In the genomic region with DNA sequence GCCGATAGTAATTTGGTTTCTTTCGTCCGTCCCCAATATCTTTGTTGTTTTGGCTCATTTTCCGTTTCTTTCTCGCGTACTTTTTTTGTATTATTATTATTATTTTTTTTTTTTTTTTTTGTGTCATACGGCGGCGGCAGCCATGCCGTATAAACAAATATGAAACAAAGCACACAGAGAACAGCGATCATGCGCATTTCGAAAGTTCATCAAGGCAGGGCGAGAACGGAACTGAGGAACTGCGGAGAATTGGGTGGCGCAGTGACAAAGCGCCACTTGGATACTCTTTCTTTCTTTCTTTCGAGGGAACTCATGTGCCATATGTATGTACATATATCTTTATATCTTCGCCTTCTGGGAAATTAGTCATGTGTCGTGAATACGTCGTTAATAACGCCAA, we compare ENCODE assay signal across 5 fruit fly cellular contexts.
TF ChIP-seq lines count a peak whose summit lies in the region.

No protein-coding gene starts in this region.

- no peak for TF ChIP-seq CTCF in whole organism, embryonic (GFP tag; optimal IDR thresholded peaks at IDR 0.05; lab: Kevin White, UChicago)

TF ChIP-seq in whole organism, adult, 20 proteins besides CTCF, POLR2A, EP300 and RAD21:
- peak; percentile 43 for TF ChIP-seq Mnt (GFP tag; optimal IDR thresholded peaks at IDR 0.05; lab: Kevin White, UChicago)
- TF ChIP-seq Crg-1 (GFP tag; optimal IDR thresholded peaks at IDR 0.05; lab: Kevin White, UChicago): peak; percentile 23
- TF ChIP-seq ovo (GFP tag; optimal IDR thresholded peaks at IDR 0.05; lab: Kevin White, UChicago): peak; percentile 50
- peak; percentile 47 for TF ChIP-seq tj (GFP tag; optimal IDR thresholded peaks at IDR 0.05; lab: Kevin White, UChicago)
- peak; percentile 55 for TF ChIP-seq kay (GFP tag; lab: Kevin White, UChicago; ENCODE audit: borderline replicate concordance)
- TF ChIP-seq cnc (optimal IDR thresholded peaks at IDR 0.05; lab: Kevin White, UChicago): no peak
- TF ChIP-seq CG11617 (GFP tag; optimal IDR thresholded peaks at IDR 0.05; lab: Kevin White, UChicago): peak; percentile 19
- TF ChIP-seq bab1 (GFP tag; optimal IDR thresholded peaks at IDR 0.05; lab: Kevin White, UChicago): peak; percentile 44
- TF ChIP-seq CG7101 (tag; optimal IDR thresholded peaks at IDR 0.05; lab: Kevin White, UChicago): no peak

TF ChIP-seq in whole organism, embryonic, 481 proteins besides CTCF, POLR2A, EP300 and RAD21 (continues in another document):
- peak; percentile 69 for TF ChIP-seq Med (GFP tag; lab: Kevin White, UChicago)
- TF ChIP-seq chm (GFP tag; IDR thresholded peaks at IDR 0.05; lab: Robert Waterston, UW): no peak
- no peak for TF ChIP-seq CG7786 (GFP tag; optimal IDR thresholded peaks at IDR 0.05; lab: Kevin White, UChicago)
- 0 out of 2 replicates have a peak, but pooled peaks have one; percentile 28 for TF ChIP-seq CG9932 (GFP tag; IDR thresholded peaks at IDR 0.05; lab: Robert Waterston, UW)
- TF ChIP-seq Sin3A (optimal IDR thresholded peaks at IDR 0.05; lab: Kevin White, UChicago): no peak
- TF ChIP-seq chinmo (GFP tag; IDR thresholded peaks at IDR 0.05; lab: Robert Waterston, UW; ENCODE audit: partially characterized antibody): 0 out of 4 replicates have a peak, but pooled peaks have one; percentile 9
- TF ChIP-seq sob (GFP tag; IDR thresholded peaks at IDR 0.05; lab: Robert Waterston, UW): 0 out of 2 replicates have a peak, but pooled peaks have one; percentile 13
- TF ChIP-seq ATbp (GFP tag; optimal IDR thresholded peaks at IDR 0.05; lab: Kevin White, UChicago): peak; percentile 15
- no peak for TF ChIP-seq Awh (GFP tag; IDR thresholded peaks at IDR 0.05; lab: Robert Waterston, UW)
- TF ChIP-seq prd (optimal IDR thresholded peaks at IDR 0.05; lab: Kevin White, UChicago): no peak
- TF ChIP-seq prd (GFP tag; IDR thresholded peaks at IDR 0.05; lab: Robert Waterston, UW): 0 out of 3 replicates have a peak, but pooled peaks have one; percentile 7
- TF ChIP-seq CG1602 (GFP tag; optimal IDR thresholded peaks at IDR 0.05; lab: Kevin White, UChicago): no peak
- no peak for TF ChIP-seq CG9215 (GFP tag; IDR thresholded peaks at IDR 0.05; lab: Robert Waterston, UW)
- TF ChIP-seq gem (tag; optimal IDR thresholded peaks at IDR 0.05; lab: Kevin White, UChicago): peak; percentile 10
- peak; percentile 22 for TF ChIP-seq CG1603 (tag; optimal IDR thresholded peaks at IDR 0.05; lab: Kevin White, UChicago)
- no peak for TF ChIP-seq Scr (GFP tag; IDR thresholded peaks at IDR 0.05; lab: Robert Waterston, UW; ENCODE audit: partially characterized antibody)
- TF ChIP-seq aop (GFP tag; IDR thresholded peaks at IDR 0.05; lab: Robert Waterston, UW): 0 out of 2 replicates have a peak, but pooled peaks have one; percentile 42
- TF ChIP-seq ci (GFP tag; IDR thresholded peaks at IDR 0.05; lab: Robert Waterston, UW): 0 out of 3 replicates have a peak, but pooled peaks have one; percentile 23

TF ChIP-seq in whole organism, prepupa, 60 proteins besides CTCF, POLR2A, EP300 and RAD21 (continues in another document):
- TF ChIP-seq Gug (GFP tag; IDR thresholded peaks at IDR 0.05; lab: Robert Waterston, UW): no peak
- peak; percentile 31 for TF ChIP-seq acj6 (GFP tag; optimal IDR thresholded peaks at IDR 0.05; lab: Kevin White, UChicago)
- no peak for TF ChIP-seq fd85E (GFP tag; optimal IDR thresholded peaks at IDR 0.05; lab: Kevin White, UChicago)
- peak; percentile 12 for TF ChIP-seq fd59A (GFP tag; optimal IDR thresholded peaks at IDR 0.05; lab: Kevin White, UChicago)
- peak; percentile 40 for TF ChIP-seq CG10669 (GFP tag; optimal IDR thresholded peaks at IDR 0.05; lab: Kevin White, UChicago)
- peak; percentile 30 for TF ChIP-seq net (GFP tag; optimal IDR thresholded peaks at IDR 0.05; lab: Kevin White, UChicago)
- peak; percentile 19 for TF ChIP-seq CG6792 (GFP tag; optimal IDR thresholded peaks at IDR 0.05; lab: Kevin White, UChicago)
- TF ChIP-seq CG4318 (GFP tag; optimal IDR thresholded peaks at IDR 0.05; lab: Kevin White, UChicago): no peak
- TF ChIP-seq Ets96B (tag; optimal IDR thresholded peaks at IDR 0.05; lab: Kevin White, UChicago): peak; percentile 31
- peak; percentile 39 for TF ChIP-seq CG6808 (GFP tag; optimal IDR thresholded peaks at IDR 0.05; lab: Kevin White, UChicago)
- peak; percentile 60 for TF ChIP-seq vri (GFP tag; optimal IDR thresholded peaks at IDR 0.05; lab: Kevin White, UChicago)
- TF ChIP-seq pdm3 (GFP tag; optimal IDR thresholded peaks at IDR 0.05; lab: Kevin White, UChicago): peak; percentile 28
- peak; percentile 22 for TF ChIP-seq OdsH (GFP tag; optimal IDR thresholded peaks at IDR 0.05; lab: Kevin White, UChicago)
- TF ChIP-seq fkh (GFP tag; optimal IDR thresholded peaks at IDR 0.05; lab: Kevin White, UChicago): peak; percentile 53
- peak; percentile 21 to 62 for TF ChIP-seq ss (GFP tag; optimal IDR thresholded peaks at IDR 0.05; lab: Kevin White, UChicago)
- TF ChIP-seq spab (GFP tag; optimal IDR thresholded peaks at IDR 0.05; lab: Kevin White, UChicago): no peak
- no peak for TF ChIP-seq CG8319 (GFP tag; optimal IDR thresholded peaks at IDR 0.05; lab: Kevin White, UChicago)
- TF ChIP-seq lz (GFP tag; optimal IDR thresholded peaks at IDR 0.05; lab: Kevin White, UChicago): no peak
- TF ChIP-seq CG1621 (tag; optimal IDR thresholded peaks at IDR 0.05; lab: Kevin White, UChicago): peak; percentile 34
- TF ChIP-seq Sox14 (GFP tag; optimal IDR thresholded peaks at IDR 0.05; lab: Kevin White, UChicago): peak; percentile 69

TF ChIP-seq in whole organism, pupa, 21 proteins besides CTCF, POLR2A, EP300 and RAD21:
- TF ChIP-seq D1 (tag; optimal IDR thresholded peaks at IDR 0.05; lab: Kevin White, UChicago): no peak
- no peak for TF ChIP-seq CG10348 (GFP tag; IDR thresholded peaks at IDR 0.05; lab: Robert Waterston, UW)
- peak; percentile 36; the same call in 1 of the 2 replicates for TF ChIP-seq CG12605 (GFP tag; IDR thresholded peaks at IDR 0.05; lab: Robert Waterston, UW)
- TF ChIP-seq CG13204 (GFP tag; optimal IDR thresholded peaks at IDR 0.05; lab: Kevin White, UChicago): peak; percentile 60
- no peak for TF ChIP-seq rn (GFP tag; IDR thresholded peaks at IDR 0.05; lab: Robert Waterston, UW)
- TF ChIP-seq CG32121 (GFP tag; IDR thresholded peaks at IDR 0.05; lab: Robert Waterston, UW): peak; percentile 43; the same call in 1 of the 2 replicates
- peak; percentile 13 for TF ChIP-seq CG9948 (tag; optimal IDR thresholded peaks at IDR 0.05; lab: Kevin White, UChicago)
- no peak for TF ChIP-seq Pif1B (GFP tag; optimal IDR thresholded peaks at IDR 0.05; lab: Kevin White, UChicago)
- no peak for TF ChIP-seq CG17806 (tag; optimal IDR thresholded peaks at IDR 0.05; lab: Kevin White, UChicago)
- peak; percentile 26 for TF ChIP-seq CG34367 (tag; optimal IDR thresholded peaks at IDR 0.05; lab: Kevin White, UChicago)
- TF ChIP-seq Ets98B (GFP tag; IDR thresholded peaks at IDR 0.05; lab: Robert Waterston, UW): peak; percentile 5; the same call in 1 of the 2 replicates
- TF ChIP-seq CG14655 (GFP tag; optimal IDR thresholded peaks at IDR 0.05; lab: Kevin White, UChicago): peak; percentile 39
- TF ChIP-seq fd96Ca (GFP tag; IDR thresholded peaks at IDR 0.05; lab: Robert Waterston, UW): peak; percentile 50; the same call in 1 of the 3 replicates
- no peak for TF ChIP-seq gl (tag; optimal IDR thresholded peaks at IDR 0.05; lab: Kevin White, UChicago)
- TF ChIP-seq CG8159 (tag; optimal IDR thresholded peaks at IDR 0.05; lab: Kevin White, UChicago): peak; percentile 43
- peak; percentile 50 for TF ChIP-seq Pif1A (GFP tag; optimal IDR thresholded peaks at IDR 0.05; lab: Kevin White, UChicago)
- TF ChIP-seq EcR (GFP tag; optimal IDR thresholded peaks at IDR 0.05; lab: Kevin White, UChicago): peak; percentile 29
- no peak for TF ChIP-seq CG8301 (tag; optimal IDR thresholded peaks at IDR 0.05; lab: Kevin White, UChicago)
- peak; percentile 43; the same call in 1 of the 3 replicates for TF ChIP-seq CG4496 (GFP tag; IDR thresholded peaks at IDR 0.05; lab: Robert Waterston, UW)
- peak; percentile 26 for TF ChIP-seq CG15710 (tag; optimal IDR thresholded peaks at IDR 0.05; lab: Kevin White, UChicago)
- TF ChIP-seq Snoo (tag; optimal IDR thresholded peaks at IDR 0.05; lab: Kevin White, UChicago): peak; percentile 21
TF ChIP-seq in whole organism, pupa: peak in this region for 14.

TF ChIP-seq in whole organism, wandering third instar larva, 38 proteins besides CTCF, POLR2A, EP300 and RAD21:
- TF ChIP-seq brk (GFP tag; optimal IDR thresholded peaks at IDR 0.05; lab: Kevin White, UChicago) (peak; percentile 26), Rel (GFP tag; optimal IDR thresholded peaks at IDR 0.05; lab: Kevin White, UChicago) (peak; percentile 64), Rel (tag; optimal IDR thresholded peaks at IDR 0.05; lab: Kevin White, UChicago) (peak; percentile 56), Sp1 (GFP tag; optimal IDR thresholded peaks at IDR 0.05; lab: Kevin White, UChicago) (peak; percentile 59), Hnf4 (GFP tag; optimal IDR thresholded peaks at IDR 0.05; lab: Kevin White, UChicago) (peak; percentile 51), Jra (GFP tag; optimal IDR thresholded peaks at IDR 0.05; lab: Kevin White, UChicago) (no peak), CG32264 (GFP tag; optimal IDR thresholded peaks at IDR 0.05; lab: Kevin White, UChicago) (no peak), ey (GFP tag; optimal IDR thresholded peaks at IDR 0.05; lab: Kevin White, UChicago) (peak; percentile 19), Hr83 (GFP tag; optimal IDR thresholded peaks at IDR 0.05; lab: Kevin White, UChicago; ENCODE audit: poor library complexity, severe bottlenecking) (peak; percentile 73), woc (GFP tag; optimal IDR thresholded peaks at IDR 0.05; lab: Kevin White, UChicago) (peak; percentile 70), foxo (GFP tag; optimal IDR thresholded peaks at IDR 0.05; lab: Kevin White, UChicago) (peak in 1 of 2 experiments; percentile 34), psq (GFP tag; optimal IDR thresholded peaks at IDR 0.05; lab: Kevin White, UChicago) (peak; percentile 75), sage (GFP tag; optimal IDR thresholded peaks at IDR 0.05; lab: Kevin White, UChicago) (peak; percentile 8), h (GFP tag; optimal IDR thresholded peaks at IDR 0.05; lab: Kevin White, UChicago) (peak; percentile 49), dsf (GFP tag; optimal IDR thresholded peaks at IDR 0.05; lab: Kevin White, UChicago; ENCODE audit: borderline replicate concordance) (no peak), dmrt93B (GFP tag; optimal IDR thresholded peaks at IDR 0.05; lab: Kevin White, UChicago) (peak; percentile 17), usp (GFP tag; optimal IDR thresholded peaks at IDR 0.05; lab: Kevin White, UChicago) (no peak), fru (GFP tag; optimal IDR thresholded peaks at IDR 0.05; lab: Kevin White, UChicago) (peak; percentile 40), OdsH (GFP tag; optimal IDR thresholded peaks at IDR 0.05; lab: Kevin White, UChicago) (peak; percentile 25), rgr (GFP tag; optimal IDR thresholded peaks at IDR 0.05; lab: Kevin White, UChicago) (peak; percentile 61)
